Worm (Caenorhabditis elegans) whole organism, midembryonic: ENCODE results near the gene frpr-19.

Source experiments
- cog-1 ChIP-seq: sonication (generic microtip); optimal IDR thresholded peaks from 2 replicates; lab custom pipeline; 2016; ENCODE audit warnings: missing genetic modification characterization, missing compliant biosample characterization
- med-1 ChIP-seq: sonication (generic microtip); optimal IDR thresholded peaks from 2 replicates; lab custom pipeline; 2017; ENCODE audit warnings: missing genetic modification characterization, mild to moderate bottlenecking, missing compliant biosample characterization, antibody characterized with exemption, missing genetic modification reagents; ENCODE audit not compliant: insufficient read depth
- tab-1 ChIP-seq: fragments of 200-800 bp; sonication (Bioruptor generic); IDR thresholded peaks from 2 replicates; pipeline ENCODE4 v1.3.6; 2022; ENCODE audit warnings: missing genetic modification characterization, missing compliant biosample characterization
- ztf-29 ChIP-seq: fragments of 200-800 bp; sonication (Bioruptor generic); IDR thresholded peaks from 2 replicates; pipeline ENCODE4 v1.3.6; 2022; ENCODE audit warnings: missing genetic modification reagents, missing genetic modification characterization, missing compliant biosample characterization

DNA sequence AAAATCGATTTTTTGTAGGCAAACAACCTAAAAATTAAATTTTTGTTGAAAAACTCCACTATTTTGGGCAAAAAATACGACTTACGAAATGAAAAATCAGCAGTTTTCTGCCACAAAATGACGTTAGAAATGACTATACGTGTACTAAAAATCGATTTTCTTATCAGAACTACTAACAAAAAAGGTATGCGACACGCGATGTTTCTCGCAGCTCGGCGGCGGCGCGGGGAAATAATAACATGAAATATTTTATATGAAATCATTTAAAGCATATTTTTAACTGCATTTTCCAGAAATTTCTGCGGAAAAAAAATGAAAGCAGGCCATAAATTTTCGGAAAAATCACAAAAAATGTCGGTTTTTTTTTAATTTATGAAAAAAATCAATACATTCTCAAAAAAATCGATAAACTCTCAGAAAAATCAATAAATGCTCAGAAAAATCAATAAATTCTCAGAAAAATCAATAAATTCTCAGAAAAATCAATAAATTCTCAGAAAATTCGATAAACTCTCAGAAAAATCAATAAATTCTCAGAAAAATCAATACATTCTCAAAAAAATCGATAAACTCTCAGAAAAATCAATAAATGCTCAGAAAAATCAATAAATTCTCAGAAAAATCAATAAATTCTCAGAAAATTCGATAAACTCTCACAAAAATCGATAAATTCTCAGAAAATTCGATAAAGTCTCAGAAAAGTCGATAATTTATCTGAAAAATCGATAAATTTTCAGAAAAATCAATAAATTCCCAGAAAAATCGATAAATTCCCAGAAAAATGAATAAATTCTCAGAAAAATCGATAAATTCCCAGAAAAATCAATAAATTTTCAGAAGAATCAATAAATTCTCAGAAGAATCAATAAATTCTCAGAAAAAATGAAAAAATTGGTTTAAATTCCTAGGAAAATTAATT lies 41.1 kb downstream of the frpr-19 start, which contains the start of gene ptpn-22:
- no peak for TF ChIP-seq cog-1
- no peak for TF ChIP-seq tab-1 (GFP tag; lab: Robert Waterston, UW)
- no peak for TF ChIP-seq med-1 (GFP tag; lab: Kevin White, UChicago)
- no peak for TF ChIP-seq ztf-29
